Worm (Caenorhabditis elegans): ENCODE data around the gene R11H6.4.

DNA sequence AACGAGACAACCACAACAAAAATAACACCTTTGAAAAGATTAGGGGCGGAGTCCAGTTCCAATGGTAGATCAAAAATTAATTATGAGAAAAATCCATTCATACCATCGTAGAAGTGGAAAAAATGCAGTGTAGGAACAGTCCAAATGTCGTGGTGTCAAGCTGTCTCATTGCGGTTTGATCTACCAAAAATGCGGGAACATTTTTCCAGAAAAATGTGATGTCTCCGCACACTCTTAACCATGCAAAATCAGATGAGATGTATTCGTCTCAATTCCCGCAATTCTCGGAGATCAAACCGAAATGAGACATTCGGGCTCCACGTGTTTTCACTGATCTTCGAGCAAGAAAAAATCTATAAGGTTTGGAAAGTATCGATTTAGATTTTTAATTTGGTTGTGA, 15.6 kb upstream of the R11H6.4 start:
- TF ChIP-seq elt-3 (tag; optimal IDR thresholded peaks at IDR 0.05) (no peak), jun-1 (tag; optimal IDR thresholded peaks at IDR 0.05) (no peak)

All from whole organism, L3 larva.